Fruit fly (Drosophila melanogaster): Measurements from ENCODE around the gene dmrt99B.

DNA sequence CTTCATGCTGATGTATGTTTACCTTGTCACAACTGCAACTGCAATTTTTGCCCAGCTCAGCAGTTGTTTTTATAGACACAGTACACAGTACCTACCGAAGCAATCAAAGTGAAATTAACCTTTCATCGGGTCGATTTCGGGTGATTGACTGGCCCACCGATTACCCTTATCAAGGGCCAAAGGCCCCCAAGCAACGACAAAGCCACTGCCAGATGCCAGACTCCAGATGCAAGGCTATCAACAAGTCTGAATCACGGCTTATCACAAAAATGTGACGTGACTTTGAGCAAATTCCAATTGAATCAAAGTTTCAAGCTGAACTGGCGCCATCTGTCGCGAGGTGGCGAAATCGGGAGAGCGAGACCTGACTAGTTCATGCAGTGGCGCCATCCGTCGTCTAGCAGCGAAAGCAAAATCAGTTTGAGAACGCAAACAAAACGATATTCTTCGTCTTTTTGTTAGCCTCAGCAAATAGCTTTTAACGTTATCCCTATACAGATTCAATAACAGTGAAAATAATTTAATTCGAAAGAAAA lies 24.5 kb downstream of the dmrt99B start, which contains the start of gene Obp99b:
- TF ChIP-seq CG14711 (tag; optimal IDR thresholded peaks at IDR 0.05) = no peak
- TF ChIP-seq cic (GFP tag; optimal IDR thresholded peaks at IDR 0.05) = no peak
- no peak for TF ChIP-seq CG11617 (GFP tag; optimal IDR thresholded peaks at IDR 0.05)
- TF ChIP-seq tj (GFP tag; optimal IDR thresholded peaks at IDR 0.05) = peak; percentile 26
- peak; percentile 38 for TF ChIP-seq toe (GFP tag; optimal IDR thresholded peaks at IDR 0.05)
- peak; percentile 51 for TF ChIP-seq Hr96 (GFP tag; optimal IDR thresholded peaks at IDR 0.05)
- TF ChIP-seq Clk (GFP tag; optimal IDR thresholded peaks at IDR 0.05) = no peak
- TF ChIP-seq CG12768 (GFP tag; optimal IDR thresholded peaks at IDR 0.05) = no peak
- peak; percentile 4 for TF ChIP-seq CG1620 (GFP tag; optimal IDR thresholded peaks at IDR 0.05)
- TF ChIP-seq CG7045 (GFP tag; optimal IDR thresholded peaks at IDR 0.05) = peak; percentile 5
- no peak for TF ChIP-seq CG7101 (tag; optimal IDR thresholded peaks at IDR 0.05)
- TF ChIP-seq cnc (optimal IDR thresholded peaks at IDR 0.05) = no peak
- TF ChIP-seq Mnt (GFP tag; optimal IDR thresholded peaks at IDR 0.05) = no peak

Measured in whole organism, adult.